Worm (Caenorhabditis elegans) whole organism, L3 larva: Measurements from ENCODE around the gene clec-171.

Experiments
- R02D3.7 ChIP-seq: fragments of 150-350 bp; optimal IDR thresholded peaks from 2 replicates; lab custom pipeline; 2014; ENCODE audit warnings: missing biosample characterization, missing genetic modification characterization
- ZK546.5 ChIP-seq: sonication (generic microtip); optimal IDR thresholded peaks from 2 replicates; lab custom pipeline; 2017; ENCODE audit warnings: missing biosample characterization, missing genetic modification characterization
- aly-2 ChIP-seq: fragments of 150-350 bp; optimal IDR thresholded peaks from 2 replicates; lab custom pipeline; 2014; ENCODE audit warnings: missing biosample characterization, missing genetic modification characterization
- ama-1 ChIP-seq: fragments of 150-350 bp; optimal IDR thresholded peaks from 2 replicates; lab custom pipeline; 2018
- ceh-28 ChIP-seq: fragments of 150-350 bp; optimal IDR thresholded peaks from 2 replicates; lab custom pipeline; 2014; ENCODE audit warnings: missing biosample characterization, missing genetic modification reagents, missing genetic modification characterization
- ceh-82 ChIP-seq: fragments of 150-350 bp; optimal IDR thresholded peaks from 2 replicates; lab custom pipeline; 2014; ENCODE audit warnings: missing biosample characterization, missing genetic modification characterization
- ceh-9 ChIP-seq: sonication (generic microtip); optimal IDR thresholded peaks from 2 replicates; lab custom pipeline; 2018; ENCODE audit warnings: missing biosample characterization, missing genetic modification characterization
- daf-12 ChIP-seq: fragments of 150-350 bp; optimal IDR thresholded peaks from 2 replicates; lab custom pipeline; 2014; ENCODE audit warnings: missing biosample characterization, missing genetic modification reagents, missing genetic modification characterization
- egl-27 ChIP-seq: sonication (generic microtip); optimal IDR thresholded peaks from 4 replicates; lab custom pipeline; 2017; ENCODE audit warnings: missing biosample characterization, missing genetic modification reagents, missing genetic modification characterization
- egl-5 ChIP-seq: fragments of 150-350 bp; optimal IDR thresholded peaks from 2 replicates; lab custom pipeline; 2017; ENCODE audit warnings: missing biosample characterization, missing genetic modification reagents, missing genetic modification characterization, inconsistent platforms
- elt-1 ChIP-seq: fragments of 150-350 bp; optimal IDR thresholded peaks from 2 replicates; lab custom pipeline; 2014; ENCODE audit warnings: missing biosample characterization, missing genetic modification characterization
- elt-2 ChIP-seq: sonication (generic microtip); optimal IDR thresholded peaks from 2 replicates; lab custom pipeline; 2016; ENCODE audit warnings: missing genetic modification reagents, mild to moderate bottlenecking, missing genetic modification characterization, missing compliant biosample characterization
- elt-3 ChIP-seq, 3 experiments: fragments of 150-350 bp in 1 of 3; sonication (generic microtip) in 2 of 3; optimal IDR thresholded peaks; 2 replicates in 2 of 3; 4 replicates in 1 of 3; lab custom pipeline; 2014 to 2017; ENCODE audit warnings: missing biosample characterization in 3 of 3, missing genetic modification characterization in 3 of 3
- eor-1 ChIP-seq, 2 experiments: fragments of 150-350 bp; optimal IDR thresholded peaks; 2 replicates each; lab custom pipeline; 2014 to 2018; ENCODE audit warnings: missing biosample characterization in 2 of 2, missing genetic modification characterization in 2 of 2
- fkh-10 ChIP-seq: sonication (generic microtip); optimal IDR thresholded peaks from 2 replicates; lab custom pipeline; 2017; ENCODE audit warnings: missing biosample characterization, missing genetic modification reagents, missing genetic modification characterization
- fkh-2 ChIP-seq: fragments of 150-350 bp; optimal IDR thresholded peaks from 2 replicates; lab custom pipeline; 2014; ENCODE audit warnings: missing biosample characterization, missing genetic modification reagents, missing genetic modification characterization
- fos-1 ChIP-seq: fragments of 150-350 bp; optimal IDR thresholded peaks from 2 replicates; lab custom pipeline; 2014; ENCODE audit warnings: missing biosample characterization, missing genetic modification characterization
- hmg-11 ChIP-seq: sonication (generic microtip); optimal IDR thresholded peaks from 2 replicates; lab custom pipeline; 2016; ENCODE audit warnings: missing genetic modification characterization, missing compliant biosample characterization
- jun-1 ChIP-seq: fragments of 150-350 bp; optimal IDR thresholded peaks from 2 replicates; lab custom pipeline; 2014; ENCODE audit warnings: missing biosample characterization, missing genetic modification reagents, missing genetic modification characterization
- lin-15B ChIP-seq: fragments of 150-350 bp; optimal IDR thresholded peaks from 2 replicates; lab custom pipeline; 2014; ENCODE audit warnings: missing biosample characterization, missing genetic modification characterization
- lin-39 ChIP-seq: fragments of 150-350 bp; optimal IDR thresholded peaks from 2 replicates; lab custom pipeline; 2018; ENCODE audit warnings: missing biosample characterization, missing genetic modification reagents, missing genetic modification characterization
- lsy-12 ChIP-seq: sonication (generic microtip); optimal IDR thresholded peaks from 2 replicates; lab custom pipeline; 2016; ENCODE audit warnings: mild to moderate bottlenecking, missing genetic modification characterization, missing compliant biosample characterization
- mdl-1 ChIP-seq: fragments of 150-350 bp; optimal IDR thresholded peaks from 2 replicates; lab custom pipeline; 2014; ENCODE audit warnings: missing biosample characterization, missing genetic modification characterization
- mml-1 ChIP-seq: fragments of 150-350 bp; sonication (generic microtip); optimal IDR thresholded peaks from 3 replicates; lab custom pipeline; 2014; ENCODE audit warnings: missing biosample characterization, missing genetic modification characterization
- nhr-12 ChIP-seq: fragments of 150-350 bp; optimal IDR thresholded peaks from 2 replicates; lab custom pipeline; 2014; ENCODE audit warnings: missing biosample characterization, missing genetic modification characterization
- nhr-23 ChIP-seq: fragments of 150-350 bp; optimal IDR thresholded peaks from 2 replicates; lab custom pipeline; 2014; ENCODE audit warnings: missing biosample characterization, missing genetic modification reagents, missing genetic modification characterization
- nhr-237 ChIP-seq: fragments of 150-350 bp; optimal IDR thresholded peaks from 2 replicates; lab custom pipeline; 2014; ENCODE audit warnings: missing biosample characterization, missing genetic modification characterization
- nhr-25 ChIP-seq: sonication (generic microtip); optimal IDR thresholded peaks from 2 replicates; lab custom pipeline; 2017; ENCODE audit warnings: missing biosample characterization, missing genetic modification characterization
- nhr-28 ChIP-seq: fragments of 150-350 bp; optimal IDR thresholded peaks from 2 replicates; lab custom pipeline; 2014; ENCODE audit warnings: missing biosample characterization, missing genetic modification characterization
- nhr-43 ChIP-seq: sonication (generic microtip); optimal IDR thresholded peaks from 2 replicates; lab custom pipeline; 2016; ENCODE audit warnings: mild to moderate bottlenecking, missing genetic modification characterization, missing compliant biosample characterization; ENCODE audit not compliant: poor library complexity, severe bottlenecking
- nhr-67 ChIP-seq: fragments of 150-350 bp; optimal IDR thresholded peaks from 2 replicates; lab custom pipeline; 2014; ENCODE audit warnings: missing biosample characterization, missing genetic modification characterization
- nhr-76 ChIP-seq: fragments of 150-350 bp; sonication (generic microtip); optimal IDR thresholded peaks from 5 replicates; lab custom pipeline; 2014; ENCODE audit warnings: missing biosample characterization, missing genetic modification characterization
- nhr-77 ChIP-seq: fragments of 150-350 bp; optimal IDR thresholded peaks from 2 replicates; lab custom pipeline; 2014; ENCODE audit warnings: missing biosample characterization, missing genetic modification characterization
- pha-4 ChIP-seq: fragments of 150-350 bp; optimal IDR thresholded peaks from 2 replicates; lab custom pipeline; 2014; ENCODE audit warnings: missing biosample characterization, missing genetic modification reagents, missing genetic modification characterization
- pqm-1 ChIP-seq: fragments of 150-350 bp; optimal IDR thresholded peaks from 2 replicates; lab custom pipeline; 2017; ENCODE audit warnings: missing biosample characterization, missing genetic modification characterization, inconsistent platforms
- sea-2 ChIP-seq: fragments of 150-350 bp; sonication (generic microtip); optimal IDR thresholded peaks from 4 replicates; lab custom pipeline; 2014; ENCODE audit warnings: missing biosample characterization, missing genetic modification reagents, missing genetic modification characterization
- skn-1 ChIP-seq: fragments of 150-350 bp; optimal IDR thresholded peaks from 2 replicates; lab custom pipeline; 2014; ENCODE audit warnings: missing biosample characterization, missing genetic modification characterization
- snpc-4 ChIP-seq: fragments of 150-350 bp; optimal IDR thresholded peaks from 2 replicates; lab custom pipeline; 2014; ENCODE audit warnings: missing biosample characterization, missing genetic modification characterization
- unc-39 ChIP-seq: sonication (generic microtip); optimal IDR thresholded peaks from 4 replicates; lab custom pipeline; 2017; ENCODE audit warnings: missing biosample characterization, missing genetic modification characterization
- unc-62 ChIP-seq: fragments of 150-350 bp; sonication (generic microtip); optimal IDR thresholded peaks from 4 replicates; lab custom pipeline; 2014; ENCODE audit warnings: missing biosample characterization, missing genetic modification reagents, missing genetic modification characterization
- zag-1 ChIP-seq: fragments of 150-350 bp; optimal IDR thresholded peaks from 2 replicates; lab custom pipeline; 2014; ENCODE audit warnings: missing biosample characterization, missing genetic modification characterization
- ztf-11 ChIP-seq: fragments of 150-350 bp; optimal IDR thresholded peaks from 2 replicates; lab custom pipeline; 2014; ENCODE audit warnings: missing biosample characterization, missing genetic modification characterization
- ztf-4 ChIP-seq: fragments of 150-350 bp; optimal IDR thresholded peaks from 2 replicates; lab custom pipeline; 2014; ENCODE audit warnings: missing biosample characterization, missing genetic modification characterization

clec-171 gene

ce11 chrIV:1459419-1459818, 32.2 kb upstream of the clec-171 start:
- TF ChIP-seq nhr-43 (tag; lab: Kevin White, UChicago): peak; percentile 20
- no peak for TF ChIP-seq nhr-25

- TF ChIP-seq daf-12 (no peak), nhr-43 (tag; lab: Kevin White, UChicago) (peak; percentile 10)
Measured at ce11 chrIV:1458192-1458591, 31.0 kb upstream of the clec-171 start.

ce11 chrIV:1456775-1457174, 29.6 kb upstream of the clec-171 start, which contains the start of gene nadk-1:
TSS of gene nadk-1 (plus strand) at chrIV:1457075.
- no peak for TF ChIP-seq ZK546.5
- TF ChIP-seq nhr-23 (tag; lab: Kevin White, UChicago): no peak
- no peak for TF ChIP-seq fkh-10 (GFP tag; lab: Kevin White, UChicago)
- TF ChIP-seq nhr-77: no peak
- TF ChIP-seq egl-27: no peak

ce11 chrIV:1455006-1455405, 27.8 kb upstream of the clec-171 start:
- TF ChIP-seq nhr-12 (tag; lab: Kevin White, UChicago) (no peak), elt-2 (peak; percentile 77), sea-2 (no peak), hmg-11 (tag; lab: Kevin White, UChicago) (no peak), nhr-237 (no peak), jun-1 (tag; lab: Kevin White, UChicago) (peak; percentile 5), egl-27 (no peak), elt-1 (tag; lab: Kevin White, UChicago) (no peak), pha-4 (tag; lab: Kevin White, UChicago) (peak; percentile 41), nhr-23 (tag; lab: Kevin White, UChicago) (no peak), pqm-1 (tag; lab: Kevin White, UChicago) (peak; percentile 60), unc-39 (no peak), unc-62 (GFP tag; lab: Kevin White, UChicago) (no peak), lin-39 (peak; percentile 54), skn-1 (tag; lab: Kevin White, UChicago) (peak; percentile 68), ama-1 (peak; percentile 5), nhr-25 (no peak), aly-2 (tag; lab: Kevin White, UChicago) (no peak), lsy-12 (no peak), eor-1 (tag; optimal IDR thresholded peaks at IDR 0.05; lab: Kevin White, UChicago) (no peak)

ce11 chrIV:1454194-1454593, 27.0 kb upstream of the clec-171 start:
- TF ChIP-seq ceh-9 (tag; lab: Kevin White, UChicago) (no peak), lin-15B (tag; lab: Kevin White, UChicago) (no peak), nhr-76 (tag; lab: Kevin White, UChicago) (no peak), sea-2 (no peak), nhr-43 (tag; lab: Kevin White, UChicago) (peak; percentile 48), pha-4 (tag; lab: Kevin White, UChicago) (peak; percentile 72), elt-1 (tag; lab: Kevin White, UChicago) (no peak), jun-1 (tag; lab: Kevin White, UChicago) (peak; percentile 74), lsy-12 (peak; percentile 31), pqm-1 (tag; lab: Kevin White, UChicago) (peak; percentile 89), mml-1 (peak; percentile 73), eor-1 (tag; optimal IDR thresholded peaks at IDR 0.05; lab: Kevin White, UChicago) (no peak), nhr-67 (tag; lab: Kevin White, UChicago) (no peak), ama-1 (peak; percentile 18), ztf-11 (no peak), egl-5 (tag; lab: Kevin White, UChicago) (no peak), elt-3 (tag; optimal IDR thresholded peaks at IDR 0.05; lab: Kevin White, UChicago) (peak in 1 of 3 experiments; percentile 33), ZK546.5 (no peak), R02D3.7 (no peak), hmg-11 (tag; lab: Kevin White, UChicago) (no peak), ceh-82 (tag; lab: Kevin White, UChicago) (no peak), nhr-25 (peak; percentile 73), nhr-12 (tag; lab: Kevin White, UChicago) (no peak), nhr-28 (tag; lab: Kevin White, UChicago) (no peak), ceh-28 (tag; lab: Kevin White, UChicago) (no peak), nhr-237 (no peak), daf-12 (no peak), zag-1 (no peak), unc-62 (GFP tag; lab: Kevin White, UChicago) (no peak), unc-39 (no peak), fkh-2 (tag; lab: Kevin White, UChicago) (no peak), aly-2 (tag; lab: Kevin White, UChicago) (no peak), fos-1 (tag; lab: Kevin White, UChicago) (no peak), skn-1 (tag; lab: Kevin White, UChicago) (no peak), mdl-1 (tag; lab: Kevin White, UChicago) (peak; percentile 27), nhr-23 (tag; lab: Kevin White, UChicago) (peak; percentile 49), snpc-4 (tag; lab: Kevin White, UChicago) (no peak), egl-27 (no peak), fkh-10 (GFP tag; lab: Kevin White, UChicago) (no peak), ztf-4 (tag; lab: Kevin White, UChicago) (no peak)
